Worm (Caenorhabditis elegans) whole organism, L3 larva: ENCODE measurements around the gene Y39A3B.7.

Source experiments
- ama-1 ChIP-seq: fragments of 150-350 bp; optimal IDR thresholded peaks from 2 replicates; lab custom pipeline; 2018
- egl-27 ChIP-seq: sonication (generic microtip); optimal IDR thresholded peaks from 4 replicates; lab custom pipeline; 2017; ENCODE audit warnings: missing biosample characterization, missing genetic modification reagents, missing genetic modification characterization
- elt-3 ChIP-seq, 3 experiments: fragments of 150-350 bp in 1 of 3; sonication (generic microtip) in 2 of 3; optimal IDR thresholded peaks; 2 replicates in 2 of 3; 4 replicates in 1 of 3; lab custom pipeline; 2014 to 2017; ENCODE audit warnings: missing biosample characterization in 3 of 3, missing genetic modification characterization in 3 of 3
- mdl-1 ChIP-seq: fragments of 150-350 bp; optimal IDR thresholded peaks from 2 replicates; lab custom pipeline; 2014; ENCODE audit warnings: missing biosample characterization, missing genetic modification characterization
- nhr-237 ChIP-seq: fragments of 150-350 bp; optimal IDR thresholded peaks from 2 replicates; lab custom pipeline; 2014; ENCODE audit warnings: missing biosample characterization, missing genetic modification characterization
- nhr-76 ChIP-seq: fragments of 150-350 bp; sonication (generic microtip); optimal IDR thresholded peaks from 5 replicates; lab custom pipeline; 2014; ENCODE audit warnings: missing biosample characterization, missing genetic modification characterization
- unc-39 ChIP-seq: sonication (generic microtip); optimal IDR thresholded peaks from 4 replicates; lab custom pipeline; 2017; ENCODE audit warnings: missing biosample characterization, missing genetic modification characterization
- ztf-11 ChIP-seq: fragments of 150-350 bp; optimal IDR thresholded peaks from 2 replicates; lab custom pipeline; 2014; ENCODE audit warnings: missing biosample characterization, missing genetic modification characterization

DNA sequence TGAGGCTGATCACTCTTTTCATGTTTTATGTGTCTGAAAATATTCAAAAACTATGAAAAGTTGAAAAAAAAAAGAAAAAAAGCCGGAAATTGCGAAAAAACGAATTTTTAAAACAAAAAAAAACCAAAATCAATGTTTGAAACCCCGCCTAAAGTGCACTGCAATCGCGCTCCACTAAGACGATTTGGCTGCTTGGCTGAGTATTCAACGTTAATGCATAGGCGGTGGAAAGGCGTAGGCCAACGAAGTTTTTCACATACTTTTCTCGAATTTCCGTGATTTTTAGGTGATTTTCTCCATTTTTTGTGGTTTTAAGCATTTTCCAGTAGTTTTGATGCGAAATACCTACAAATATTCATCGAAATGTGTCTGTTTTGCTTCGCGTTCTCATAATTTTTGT, 34.5 kb downstream of the Y39A3B.7 start, which contains the start of the genes polh-1 and rps-22:
- TF ChIP-seq egl-27, result peak; percentile 36
- TF ChIP-seq elt-3 (tag; optimal IDR thresholded peaks at IDR 0.05; lab: Kevin White, UChicago), result peak in 1 of 3 experiments; percentile 73
- no peak for TF ChIP-seq nhr-237 (tag; lab: Kevin White, UChicago)
- TF ChIP-seq ama-1, result peak; percentile 76
- no peak for TF ChIP-seq ztf-11 (tag; lab: Kevin White, UChicago)
- TF ChIP-seq nhr-76 (tag; lab: Kevin White, UChicago), result peak; percentile 44
- TF ChIP-seq unc-39 (tag; lab: Kevin White, UChicago), result no peak
- no peak for TF ChIP-seq mdl-1 (tag; lab: Kevin White, UChicago)
